Fruit fly (Drosophila melanogaster): ENCODE data around the gene Hsc70-3.

Hsc70-3 gene

dm6 chrX:11846049-11846718 is 39.3 kb upstream of the Hsc70-3 start, which contains the start of gene CG15740 (continued):
- TF ChIP-seq CG34224 (GFP tag; IDR thresholded peaks at IDR 0.05; ENCODE audit: partially characterized antibody), result no peak
- TF ChIP-seq Atf3 (GFP tag; optimal IDR thresholded peaks at IDR 0.05), result no peak
- peak; percentile 39; the same call in 1 of the 2 replicates for TF ChIP-seq ranshi (GFP tag; IDR thresholded peaks at IDR 0.05)
- TF ChIP-seq CG11695 (GFP tag; IDR thresholded peaks at IDR 0.05), result 0 out of 3 replicates have a peak, but pooled peaks have one; percentile 55
- TF ChIP-seq nom (GFP tag; optimal IDR thresholded peaks at IDR 0.05), result no peak
- no peak for TF ChIP-seq Dbx (GFP tag; IDR thresholded peaks at IDR 0.05)
- peak; percentile 40; the same call in 1 of the 3 replicates for TF ChIP-seq CG11093 (GFP tag; IDR thresholded peaks at IDR 0.05)
- TF ChIP-seq ftz-f1 (GFP tag; optimal IDR thresholded peaks at IDR 0.05), result no peak
- TF ChIP-seq CG5953 (GFP tag; IDR thresholded peaks at IDR 0.05), result peak; percentile 33; the same call in 1 of the 2 replicates
- no peak for TF ChIP-seq pfk (GFP tag; optimal IDR thresholded peaks at IDR 0.05)
- TF ChIP-seq CG17802 (tag; optimal IDR thresholded peaks at IDR 0.05), result no peak
- no peak for TF ChIP-seq insv (GFP tag; optimal IDR thresholded peaks at IDR 0.05)
- TF ChIP-seq scrt (GFP tag; optimal IDR thresholded peaks at IDR 0.05), result no peak
- TF ChIP-seq fd96Cb (tag; optimal IDR thresholded peaks at IDR 0.05), result peak; percentile 14
- peak; percentile 72 for TF ChIP-seq lmd (GFP tag; IDR thresholded peaks at IDR 0.05)
- TF ChIP-seq CG8388 (GFP tag; optimal IDR thresholded peaks at IDR 0.05), result no peak
- no peak for TF ChIP-seq psq (GFP tag; optimal IDR thresholded peaks at IDR 0.05)
- TF ChIP-seq CG16863 (GFP tag; optimal IDR thresholded peaks at IDR 0.05), result peak; percentile 29
- TF ChIP-seq CG42726 (GFP tag; IDR thresholded peaks at IDR 0.05; ENCODE audit: partially characterized antibody), result no peak
- no peak for TF ChIP-seq cg (GFP tag; optimal IDR thresholded peaks at IDR 0.05)
- no peak for TF ChIP-seq Nf-YB (GFP tag; optimal IDR thresholded peaks at IDR 0.05)
- TF ChIP-seq vfl (GFP tag; optimal IDR thresholded peaks at IDR 0.05), result no peak
- TF ChIP-seq CG10959 (GFP tag; IDR thresholded peaks at IDR 0.05), result no peak
- no peak for TF ChIP-seq GATAe (GFP tag; conservative IDR thresholded peaks at IDR 0.05)
- 0 out of 2 replicates have a peak, but pooled peaks have one; percentile 23 for TF ChIP-seq crol (GFP tag; IDR thresholded peaks at IDR 0.05)
- no peak for TF ChIP-seq wek (GFP tag; optimal IDR thresholded peaks at IDR 0.05)
- TF ChIP-seq CG11085 (GFP tag; IDR thresholded peaks at IDR 0.05), result no peak
- TF ChIP-seq CG6683 (GFP tag; optimal IDR thresholded peaks at IDR 0.05), result no peak
- TF ChIP-seq CG10979 (tag; optimal IDR thresholded peaks at IDR 0.05), result no peak
- no peak for TF ChIP-seq CG3065 (GFP tag; optimal IDR thresholded peaks at IDR 0.05)
- TF ChIP-seq Usf (GFP tag; optimal IDR thresholded peaks at IDR 0.05), result no peak
- TF ChIP-seq CG6854 (GFP tag; optimal IDR thresholded peaks at IDR 0.05), result no peak
- no peak for TF ChIP-seq dmrt11E (tag; optimal IDR thresholded peaks at IDR 0.05)
- no peak for TF ChIP-seq gt (GFP tag; IDR thresholded peaks at IDR 0.05)
- TF ChIP-seq CG8089 (GFP tag; optimal IDR thresholded peaks at IDR 0.05), result no peak
- no peak for TF ChIP-seq fru (optimal IDR thresholded peaks at IDR 0.05)
- no peak for TF ChIP-seq pita (GFP tag; optimal IDR thresholded peaks at IDR 0.05)
- no peak for TF ChIP-seq CG17186 (GFP tag; optimal IDR thresholded peaks at IDR 0.05)
- no peak for TF ChIP-seq Dip2 (GFP tag; IDR thresholded peaks at IDR 0.05)
- TF ChIP-seq oc (tag; optimal IDR thresholded peaks at IDR 0.05), result no peak
- peak; percentile 23 for TF ChIP-seq mam (GFP tag; optimal IDR thresholded peaks at IDR 0.05)
- TF ChIP-seq Oaz (GFP tag; IDR thresholded peaks at IDR 0.05), result 0 out of 2 replicates have a peak, but pooled peaks have one; percentile 29
- TF ChIP-seq CG15601 (tag; optimal IDR thresholded peaks at IDR 0.05), result no peak
- TF ChIP-seq grn (GFP tag; optimal IDR thresholded peaks at IDR 0.05), result no peak
- TF ChIP-seq BtbVII (GFP tag; optimal IDR thresholded peaks at IDR 0.05), result no peak
- TF ChIP-seq CG16779 (GFP tag; IDR thresholded peaks at IDR 0.05), result no peak
- TF ChIP-seq CG30403 (GFP tag; optimal IDR thresholded peaks at IDR 0.05), result peak; percentile 61
- no peak for TF ChIP-seq CG13287 (GFP tag; IDR thresholded peaks at IDR 0.05; ENCODE audit: partially characterized antibody)
- TF ChIP-seq chif (GFP tag; optimal IDR thresholded peaks at IDR 0.05), result no peak
- no peak for TF ChIP-seq hkb (optimal IDR thresholded peaks at IDR 0.05)
- peak; percentile 77 for TF ChIP-seq hkb (GFP tag; IDR thresholded peaks at IDR 0.05)
